Worm (Caenorhabditis elegans): ENCODE measurements around the gene str-238.

DNA sequence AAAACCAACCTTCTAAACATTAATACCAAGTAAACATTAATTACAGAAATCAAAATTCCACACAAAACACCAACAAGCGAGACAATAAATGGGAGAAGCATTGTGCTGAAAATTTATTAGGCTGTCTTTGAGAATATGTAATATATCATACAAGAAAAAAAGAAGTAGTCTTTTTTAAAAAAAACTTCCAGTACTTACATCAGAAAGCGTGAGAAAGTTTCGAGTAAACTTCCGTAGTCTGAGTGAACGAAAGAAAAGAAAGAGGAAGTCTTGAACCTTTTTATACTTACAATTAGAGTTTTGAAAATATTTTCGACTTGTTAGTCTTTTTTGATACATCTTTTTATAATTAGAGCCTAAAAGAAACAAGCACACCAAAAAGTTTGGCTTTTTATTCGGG lies 45.1 kb upstream of the str-238 start, which contains the start of gene srbc-40:
- TF ChIP-seq him-1 (tag; optimal IDR thresholded peaks at IDR 0.05) (no peak), W03F9.2 (tag; optimal IDR thresholded peaks at IDR 0.05) (no peak), dao-5 (tag; optimal IDR thresholded peaks at IDR 0.05) (no peak)

Measured in whole organism, L4/young adult.